Fruit fly (Drosophila melanogaster): ENCODE measurements around the gene CG10333.
A peak's percentile ranks its signal among the peaks of the same experiment; 100 is the strongest.

CG10333 gene

dm6 chr2L:18606642-18607041, at the start of gene CG10333:
CG10333 (plus strand) TSS chr2L:18606832.
- TF ChIP-seq CG6792 (GFP tag; optimal IDR thresholded peaks at IDR 0.05) (no peak), CG4318 (GFP tag; optimal IDR thresholded peaks at IDR 0.05) (no peak), Hr38 (GFP tag; optimal IDR thresholded peaks at IDR 0.05) (no peak), fkh (GFP tag; optimal IDR thresholded peaks at IDR 0.05) (no peak), achi (GFP tag; optimal IDR thresholded peaks at IDR 0.05) (no peak), Smox (GFP tag; optimal IDR thresholded peaks at IDR 0.05) (no peak), Lpt (GFP tag; optimal IDR thresholded peaks at IDR 0.05) (no peak), Eip93F (GFP tag; optimal IDR thresholded peaks at IDR 0.05) (no peak), CG10669 (GFP tag; optimal IDR thresholded peaks at IDR 0.05) (no peak), eg (GFP tag; IDR thresholded peaks at IDR 0.05) (no peak), Blimp-1 (GFP tag; optimal IDR thresholded peaks at IDR 0.05) (no peak)

dm6 chr2L:18557965-18558537, 48.6 kb upstream of the CG10333 start:
- TF ChIP-seq fd85E (GFP tag; optimal IDR thresholded peaks at IDR 0.05) = no peak
- TF ChIP-seq CG3032 (tag; optimal IDR thresholded peaks at IDR 0.05) = peak; percentile 62
- TF ChIP-seq CG3919 (GFP tag; optimal IDR thresholded peaks at IDR 0.05) = peak; percentile 64
- peak; percentile 72 for TF ChIP-seq Gug (GFP tag; IDR thresholded peaks at IDR 0.05)
- TF ChIP-seq CG8319 (GFP tag; optimal IDR thresholded peaks at IDR 0.05) = peak; percentile 31
- peak; percentile 65 for TF ChIP-seq esn (GFP tag; optimal IDR thresholded peaks at IDR 0.05)
- TF ChIP-seq Met (GFP tag; optimal IDR thresholded peaks at IDR 0.05) = peak; percentile 41
- peak; percentile 42 for TF ChIP-seq CG4318 (GFP tag; optimal IDR thresholded peaks at IDR 0.05)
- peak; percentile 49 for TF ChIP-seq Lpt (GFP tag; optimal IDR thresholded peaks at IDR 0.05)
- peak; percentile 89 for TF ChIP-seq eg (GFP tag; IDR thresholded peaks at IDR 0.05)
- TF ChIP-seq Sox102F (GFP tag; optimal IDR thresholded peaks at IDR 0.05) = peak; percentile 26
- peak; percentile 86 for TF ChIP-seq Ets96B (tag; optimal IDR thresholded peaks at IDR 0.05)
- TF ChIP-seq acj6 (GFP tag; optimal IDR thresholded peaks at IDR 0.05) = peak; percentile 77
- peak; percentile 49 for TF ChIP-seq fkh (GFP tag; optimal IDR thresholded peaks at IDR 0.05)
- TF ChIP-seq pdm3 (GFP tag; optimal IDR thresholded peaks at IDR 0.05) = peak; percentile 53
- peak; percentile 44 for TF ChIP-seq cyc (GFP tag; optimal IDR thresholded peaks at IDR 0.05)
- TF ChIP-seq CG32006 (GFP tag; optimal IDR thresholded peaks at IDR 0.05) = peak; percentile 84
- peak in 1 of 2 experiments; percentile 54 for TF ChIP-seq salr (GFP tag; optimal IDR thresholded peaks at IDR 0.05)
- no peak for TF ChIP-seq Sox15 (GFP tag; optimal IDR thresholded peaks at IDR 0.05)
- peak; percentile 80 for TF ChIP-seq CG11294 (GFP tag; IDR thresholded peaks at IDR 0.05)
- TF ChIP-seq dsx (GFP tag; optimal IDR thresholded peaks at IDR 0.05; ENCODE audit: poor library complexity, severe bottlenecking) = peak; percentile 48
- TF ChIP-seq Hr38 (GFP tag; optimal IDR thresholded peaks at IDR 0.05) = no peak
- no peak for TF ChIP-seq Eip93F (GFP tag; optimal IDR thresholded peaks at IDR 0.05)
- TF ChIP-seq CG7368 (GFP tag; optimal IDR thresholded peaks at IDR 0.05) = peak; percentile 64
- TF ChIP-seq CG10669 (GFP tag; optimal IDR thresholded peaks at IDR 0.05) = peak; percentile 70
- peak; percentile 36 for TF ChIP-seq topi (GFP tag; optimal IDR thresholded peaks at IDR 0.05)
- peak; percentile 75 for TF ChIP-seq Eip75B (GFP tag; optimal IDR thresholded peaks at IDR 0.05)
- peak; percentile 18 for TF ChIP-seq CG31627 (GFP tag; optimal IDR thresholded peaks at IDR 0.05)
- peak; percentile 71 for TF ChIP-seq CG8632 (GFP tag; optimal IDR thresholded peaks at IDR 0.05)
- peak; percentile 72 for TF ChIP-seq CG6276 (GFP tag; optimal IDR thresholded peaks at IDR 0.05)
- TF ChIP-seq CG1621 (tag; optimal IDR thresholded peaks at IDR 0.05) = peak; percentile 33
- no peak for TF ChIP-seq CG6854 (GFP tag; optimal IDR thresholded peaks at IDR 0.05)
- TF ChIP-seq Sox14 (GFP tag; optimal IDR thresholded peaks at IDR 0.05) = peak; percentile 39
- peak; percentile 72 for TF ChIP-seq achi (GFP tag; optimal IDR thresholded peaks at IDR 0.05)
- peak; percentile 58 for TF ChIP-seq CG16779 (tag; optimal IDR thresholded peaks at IDR 0.05)
- TF ChIP-seq ss (GFP tag; optimal IDR thresholded peaks at IDR 0.05) = peak; percentile 10 to 55
- peak; percentile 68 for TF ChIP-seq CG11762 (GFP tag; optimal IDR thresholded peaks at IDR 0.05; ENCODE audit: insufficient read depth)
- TF ChIP-seq OdsH (GFP tag; optimal IDR thresholded peaks at IDR 0.05) = peak; percentile 75
- TF ChIP-seq Hr39 (GFP tag; optimal IDR thresholded peaks at IDR 0.05) = peak; percentile 4
- TF ChIP-seq CG34406 (GFP tag; optimal IDR thresholded peaks at IDR 0.05) = peak; percentile 73
- peak; percentile 93 for TF ChIP-seq CG6163 (GFP tag; IDR thresholded peaks at IDR 0.05)
- TF ChIP-seq dac (GFP tag; optimal IDR thresholded peaks at IDR 0.05) = no peak
- peak; percentile 84 for TF ChIP-seq CG8119 (GFP tag; IDR thresholded peaks at IDR 0.05)
- peak; percentile 11 for TF ChIP-seq Blimp-1 (GFP tag; optimal IDR thresholded peaks at IDR 0.05)
- TF ChIP-seq svp (GFP tag) = peak; percentile 77
- peak; percentile 27 for TF ChIP-seq CG9139 (GFP tag; optimal IDR thresholded peaks at IDR 0.05)
